Fruit fly (Drosophila melanogaster): Measurements from ENCODE around the gene CG2991.
A peak's percentile ranks its signal among the peaks of the same experiment; 100 is the strongest.

CG2991 gene

dm6 chr2L:2855773-2856615 lies 970 bp upstream of the CG2991 start, which contains the start of the genes CG3104 and RpS21 (continued):
- TF ChIP-seq Doc3 (GFP tag; IDR thresholded peaks at IDR 0.05; ENCODE audit: partially characterized antibody) (no peak), Hr39 (optimal IDR thresholded peaks at IDR 0.05) (no peak), gro (GFP tag; optimal IDR thresholded peaks at IDR 0.05) (peak; percentile 53), CG11398 (GFP tag; optimal IDR thresholded peaks at IDR 0.05) (peak; percentile 73), CG33213 (GFP tag; optimal IDR thresholded peaks at IDR 0.05) (peak; percentile 96), bowl (GFP tag; IDR thresholded peaks at IDR 0.05) (peak; percentile 72; the same call in 1 of the 2 replicates), p53 (GFP tag; optimal IDR thresholded peaks at IDR 0.05) (peak; percentile 77), CG8281 (tag; optimal IDR thresholded peaks at IDR 0.05) (peak; percentile 57), CG30020 (tag; optimal IDR thresholded peaks at IDR 0.05) (peak; percentile 60), jumu (GFP tag; optimal IDR thresholded peaks at IDR 0.05) (peak; percentile 73), CG17612 (GFP tag; IDR thresholded peaks at IDR 0.05) (peak; percentile 66), D19B (GFP tag; optimal IDR thresholded peaks at IDR 0.05) (peak; percentile 56), grn (GFP tag; optimal IDR thresholded peaks at IDR 0.05) (peak; percentile 66), Hsf (GFP tag; optimal IDR thresholded peaks at IDR 0.05) (peak; percentile 85), Hr78 (GFP tag; optimal IDR thresholded peaks at IDR 0.05) (no peak), dati (GFP tag; IDR thresholded peaks at IDR 0.05) (peak; percentile 75), CG14014 (GFP tag; IDR thresholded peaks at IDR 0.05) (peak; percentile 86), CG30431 (GFP tag; optimal IDR thresholded peaks at IDR 0.05) (peak; percentile 85), row (GFP tag; IDR thresholded peaks at IDR 0.05) (peak; percentile 91), CG2199 (GFP tag; IDR thresholded peaks at IDR 0.05) (peak; percentile 79; the same call in 1 of the 3 replicates), zen (tag; optimal IDR thresholded peaks at IDR 0.05) (peak; percentile 61), CG11696 (GFP tag; IDR thresholded peaks at IDR 0.05) (peak; percentile 66), scrt (GFP tag; optimal IDR thresholded peaks at IDR 0.05) (peak; percentile 83), ap (GFP tag; IDR thresholded peaks at IDR 0.05) (peak; percentile 88), mld (GFP tag; IDR thresholded peaks at IDR 0.05; ENCODE audit: partially characterized antibody) (no peak), CG13894 (tag; optimal IDR thresholded peaks at IDR 0.05) (peak; percentile 73), CG17829 (tag; optimal IDR thresholded peaks at IDR 0.05) (peak; percentile 82), dysf (GFP tag; IDR thresholded peaks at IDR 0.05) (peak; percentile 84), CG8924 (tag; optimal IDR thresholded peaks at IDR 0.05) (peak; percentile 60), D19A (tag; optimal IDR thresholded peaks at IDR 0.05) (peak; percentile 92), disco-r (GFP tag; optimal IDR thresholded peaks at IDR 0.05) (peak; percentile 56), CG4404 (GFP tag; IDR thresholded peaks at IDR 0.05) (peak; percentile 59; the same call in 1 of the 2 replicates), knrl (GFP tag; IDR thresholded peaks at IDR 0.05; ENCODE audit: partially characterized antibody) (peak; percentile 47; the same call in 1 of the 3 replicates), chif (GFP tag; optimal IDR thresholded peaks at IDR 0.05) (peak; percentile 52 to 73), CG4730 (GFP tag; IDR thresholded peaks at IDR 0.05) (peak; percentile 77), Hey (tag; optimal IDR thresholded peaks at IDR 0.05) (peak; percentile 79), peb (GFP tag; IDR thresholded peaks at IDR 0.05) (peak; percentile 45; the same call in 1 of the 2 replicates), nau (GFP tag; optimal IDR thresholded peaks at IDR 0.05) (peak; percentile 75), cad (GFP tag; optimal IDR thresholded peaks at IDR 0.05) (no peak), CG1529 (GFP tag; optimal IDR thresholded peaks at IDR 0.05) (peak; percentile 74), lbe (GFP tag; optimal IDR thresholded peaks at IDR 0.05) (peak; percentile 58), CG7839 (tag; optimal IDR thresholded peaks at IDR 0.05) (peak; percentile 75), Neu2 (GFP tag; optimal IDR thresholded peaks at IDR 0.05; ENCODE audit: borderline replicate concordance) (no peak), dm (GFP tag; optimal IDR thresholded peaks at IDR 0.05) (peak; percentile 95), Xrp1 (GFP tag; IDR thresholded peaks at IDR 0.05) (peak; percentile 60), C15 (GFP tag; IDR thresholded peaks at IDR 0.05) (peak; percentile 82; the same call in 2 of the 3 replicates), CG18011 (GFP tag; optimal IDR thresholded peaks at IDR 0.05) (peak; percentile 34), pum (GFP tag; optimal IDR thresholded peaks at IDR 0.05) (peak; percentile 65), Bdp1 (GFP tag; optimal IDR thresholded peaks at IDR 0.05) (peak; percentile 67)

Measured in whole organism, embryonic.